Worm (Caenorhabditis elegans): ENCODE results near the gene twk-25.

DNA sequence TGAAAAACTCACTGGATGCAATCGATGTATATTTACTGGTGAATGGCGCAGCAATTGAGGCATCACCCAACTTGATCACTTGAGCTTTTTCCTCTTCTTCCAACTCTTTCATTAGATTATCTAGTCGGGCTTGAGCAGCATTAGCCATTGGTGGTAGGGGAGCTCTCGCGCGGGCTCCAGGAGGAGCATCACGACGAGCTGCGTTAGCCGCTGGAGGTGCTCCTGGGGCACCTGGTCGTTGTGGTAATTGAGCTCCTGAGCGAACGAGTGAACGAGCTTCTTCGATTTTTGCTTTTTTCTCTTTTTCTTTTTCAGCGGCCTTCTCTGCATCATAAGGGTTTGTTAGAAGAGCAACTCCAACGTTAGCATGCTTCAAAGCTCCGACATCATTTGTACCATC is 29.4 kb upstream of the twk-25 start:
- TF ChIP-seq fkh-4 (tag; optimal IDR thresholded peaks at IDR 0.05; ENCODE audit: borderline replicate concordance) (no peak), ceh-63 (GFP tag; optimal IDR thresholded peaks at IDR 0.05) (no peak), snpc-4 (tag; optimal IDR thresholded peaks at IDR 0.05) (no peak), mdl-1 (tag; optimal IDR thresholded peaks at IDR 0.05) (no peak), lsy-2 (tag; optimal IDR thresholded peaks at IDR 0.05) (no peak), sup-37 (GFP tag; optimal IDR thresholded peaks at IDR 0.05) (no peak), skn-1 (tag; optimal IDR thresholded peaks at IDR 0.05) (no peak), ceh-82 (tag; optimal IDR thresholded peaks at IDR 0.05) (no peak), lin-39 (tag; optimal IDR thresholded peaks at IDR 0.05) (no peak), unc-130 (tag; optimal IDR thresholded peaks at IDR 0.05) (no peak), nhr-20 (tag; optimal IDR thresholded peaks at IDR 0.05) (no peak), xbp-1 (tag; optimal IDR thresholded peaks at IDR 0.05) (no peak), blmp-1 (tag; optimal IDR thresholded peaks at IDR 0.05) (no peak)

Data from whole organism, L1 larva.